Worm (Caenorhabditis elegans) whole organism, young adult: ENCODE results near the gene T01G5.8.

Source experiments
- B0336.3 ChIP-seq: fragments of 200-800 bp; sonication (Bioruptor generic); IDR thresholded peaks from 2 replicates; pipeline ENCODE4 v1.3.6; 2022; ENCODE audit warnings: missing genetic modification characterization, missing compliant biosample characterization
- C06A6.2 ChIP-seq: fragments of 200-800 bp; sonication (Bioruptor generic); conservative IDR thresholded peaks from 2 replicates; pipeline ENCODE4 v1.3.6; 2022; ENCODE audit warnings: missing genetic modification characterization, missing compliant biosample characterization
- C17E4.6 ChIP-seq: fragments of 200-800 bp; sonication (Bioruptor generic); IDR thresholded peaks from 2 replicates; pipeline ENCODE4 v1.3.6; 2022; ENCODE audit warnings: missing genetic modification reagents, missing genetic modification characterization, missing compliant biosample characterization
- D2030.7 ChIP-seq: fragments of 200-800 bp; sonication (Bioruptor generic); IDR thresholded peaks from 2 replicates; pipeline ENCODE4 v1.3.6; 2022; ENCODE audit warnings: missing genetic modification reagents, missing genetic modification characterization, missing compliant biosample characterization
- F22D6.2 ChIP-seq: sonication (generic microtip); optimal IDR thresholded peaks from 2 replicates; lab custom pipeline; 2016; ENCODE audit warnings: mild to moderate bottlenecking, missing genetic modification characterization, missing compliant biosample characterization
- F23B12.7 ChIP-seq: sonication (generic microtip); optimal IDR thresholded peaks from 2 replicates; lab custom pipeline; 2017; ENCODE audit warnings: missing genetic modification characterization, mild to moderate bottlenecking, missing compliant biosample characterization, antibody characterized with exemption, moderate library complexity; ENCODE audit not compliant: insufficient read depth
- F33H1.4 ChIP-seq: fragments of 200-800 bp; sonication (Bioruptor generic); IDR thresholded peaks from 2 replicates; pipeline ENCODE4 v1.3.6; 2022; ENCODE audit warnings: missing genetic modification reagents, missing genetic modification characterization, missing compliant biosample characterization
- F39B2.1 ChIP-seq: fragments of 200-800 bp; sonication (Bioruptor generic); IDR thresholded peaks from 2 replicates; pipeline ENCODE4 v1.3.6; 2022; ENCODE audit warnings: missing genetic modification reagents, missing genetic modification characterization, missing compliant biosample characterization
- F57A8.1 ChIP-seq: fragments of 200-800 bp; sonication (Bioruptor generic); optimal IDR thresholded peaks from 2 replicates; lab custom pipeline; 2018; ENCODE audit warnings: mild to moderate bottlenecking, missing genetic modification characterization, moderate library complexity, missing compliant biosample characterization
- K11D2.4 ChIP-seq: fragments of 200-800 bp; sonication (Bioruptor generic); IDR thresholded peaks from 2 replicates; pipeline ENCODE4 v1.3.6; 2022; ENCODE audit warnings: missing genetic modification reagents, missing genetic modification characterization, missing compliant biosample characterization
- Y56A3A.18 ChIP-seq: fragments of 200-800 bp; sonication (Bioruptor generic); IDR thresholded peaks from 2 replicates; pipeline ENCODE4 v1.3.6; 2022; ENCODE audit warnings: missing genetic modification reagents, missing genetic modification characterization, missing compliant biosample characterization
- attf-3 ChIP-seq: fragments of 200-800 bp; sonication (Bioruptor generic); conservative IDR thresholded peaks from 2 replicates; pipeline ENCODE4 v1.3.6; 2022; ENCODE audit warnings: missing genetic modification reagents, missing genetic modification characterization, missing compliant biosample characterization
- attf-5 ChIP-seq: fragments of 200-800 bp; sonication (Bioruptor generic); optimal IDR thresholded peaks from 2 replicates; lab custom pipeline; 2018; ENCODE audit warnings: mild to moderate bottlenecking, missing genetic modification characterization, missing compliant biosample characterization
- attf-6 ChIP-seq: fragments of 200-800 bp; sonication (Bioruptor generic); IDR thresholded peaks from 2 replicates; pipeline ENCODE4 v1.3.6; 2022; ENCODE audit warnings: missing genetic modification reagents, missing genetic modification characterization, missing compliant biosample characterization
- bed-1 ChIP-seq: fragments of 200-800 bp; sonication (Bioruptor generic); IDR thresholded peaks from 2 replicates; pipeline ENCODE4 v1.3.6; 2022; ENCODE audit warnings: missing genetic modification reagents, missing genetic modification characterization, missing compliant biosample characterization
- cebp-1 ChIP-seq, 2 experiments: fragments of 200-800 bp in 1 of 2; sonication (Bioruptor generic) in 1 of 2; sonication (generic microtip) in 1 of 2; IDR thresholded peaks in 1 of 2; optimal IDR thresholded peaks in 1 of 2; 2 replicates each; pipeline versions ENCODE4 v1.3.6 to Lab custom; 2017 to 2022; ENCODE audit warnings: missing compliant biosample characterization in 2 of 2, missing genetic modification characterization in 2 of 2, mild to moderate bottlenecking in 1 of 2, missing genetic modification reagents in 1 of 2, moderate library complexity in 1 of 2
- cebp-2 ChIP-seq: fragments of 200-800 bp; sonication (Bioruptor generic); IDR thresholded peaks from 2 replicates; pipeline ENCODE4 v1.3.6; 2022; ENCODE audit warnings: missing genetic modification characterization, missing compliant biosample characterization
- ceh-58 ChIP-seq: fragments of 200-800 bp; sonication (Bioruptor generic); IDR thresholded peaks from 2 replicates; pipeline ENCODE4 v1.3.6; 2022; ENCODE audit warnings: missing genetic modification characterization, missing compliant biosample characterization
- dox-1 ChIP-seq: fragments of 200-800 bp; sonication (Bioruptor generic); IDR thresholded peaks from 2 replicates; pipeline ENCODE4 v1.3.6; 2022; ENCODE audit warnings: missing genetic modification reagents, missing genetic modification characterization, missing compliant biosample characterization
- efl-1 ChIP-seq: fragments of 150-350 bp; optimal IDR thresholded peaks from 2 replicates; lab custom pipeline; 2014; ENCODE audit warnings: missing biosample characterization, missing genetic modification reagents, missing genetic modification characterization
- egl-18 ChIP-seq: fragments of 200-800 bp; sonication (Bioruptor generic); IDR thresholded peaks from 2 replicates; pipeline ENCODE4 v1.3.6; 2022; ENCODE audit warnings: missing genetic modification reagents, missing genetic modification characterization, missing compliant biosample characterization
- ekl-4 ChIP-seq: fragments of 200-800 bp; sonication (Bioruptor generic); IDR thresholded peaks from 2 replicates; pipeline ENCODE4 v1.3.6; 2022; ENCODE audit warnings: missing genetic modification reagents, missing genetic modification characterization, missing compliant biosample characterization
- ets-4 ChIP-seq: fragments of 200-800 bp; sonication (Bioruptor generic); optimal IDR thresholded peaks from 2 replicates; lab custom pipeline; 2018; ENCODE audit warnings: mild to moderate bottlenecking, missing genetic modification characterization, missing compliant biosample characterization
- gei-17 ChIP-seq: fragments of 200-800 bp; sonication (Bioruptor generic); optimal IDR thresholded peaks from 2 replicates; lab custom pipeline; 2018; ENCODE audit warnings: mild to moderate bottlenecking, missing genetic modification characterization, missing compliant biosample characterization
- him-1 ChIP-seq: sonication (generic microtip); optimal IDR thresholded peaks from 2 replicates; lab custom pipeline; 2016; ENCODE audit warnings: missing genotype, missing genetic modification reagents, missing genetic modification characterization, missing compliant biosample characterization
- hlh-26 ChIP-seq: fragments of 200-800 bp; sonication (Bioruptor generic); conservative IDR thresholded peaks from 2 replicates; pipeline ENCODE4 v1.3.6; 2022; ENCODE audit warnings: missing genetic modification reagents, missing genetic modification characterization, missing compliant biosample characterization
- hmg-20 ChIP-seq: fragments of 200-800 bp; sonication (Bioruptor generic); IDR thresholded peaks from 2 replicates; pipeline ENCODE4 v1.3.6; 2022; ENCODE audit warnings: missing genetic modification reagents, missing genetic modification characterization, missing compliant biosample characterization
- let-526 ChIP-seq: fragments of 200-800 bp; sonication (Bioruptor generic); IDR thresholded peaks from 2 replicates; pipeline ENCODE4 v1.3.6; 2022; ENCODE audit warnings: missing genetic modification reagents, missing genetic modification characterization, missing compliant biosample characterization
- lin-54 ChIP-seq: fragments of 200-800 bp; sonication (Bioruptor generic); optimal IDR thresholded peaks from 2 replicates; lab custom pipeline; 2018; ENCODE audit warnings: mild to moderate bottlenecking, missing genetic modification characterization, missing compliant biosample characterization
- lsy-27 ChIP-seq: sonication (generic microtip); optimal IDR thresholded peaks from 2 replicates; lab custom pipeline; 2017; ENCODE audit warnings: missing genetic modification characterization, mild to moderate bottlenecking, missing compliant biosample characterization, antibody characterized with exemption, missing genotype, borderline replicate concordance; ENCODE audit not compliant: insufficient read depth
- madf-8 ChIP-seq: fragments of 200-800 bp; sonication (Bioruptor generic); conservative IDR thresholded peaks from 2 replicates; pipeline ENCODE4 v1.3.6; 2022; ENCODE audit warnings: missing genetic modification reagents, missing genetic modification characterization, missing compliant biosample characterization
- mel-28 ChIP-seq: sonication (generic microtip); optimal IDR thresholded peaks from 2 replicates; lab custom pipeline; 2016; ENCODE audit warnings: borderline replicate concordance, mild to moderate bottlenecking, missing genetic modification characterization, missing compliant biosample characterization
- mes-4 ChIP-seq: sonication (generic microtip); optimal IDR thresholded peaks from 2 replicates; lab custom pipeline; 2016; ENCODE audit warnings: missing genotype, missing genetic modification characterization, missing compliant biosample characterization
- nfya-1 ChIP-seq: sonication (generic microtip); optimal IDR thresholded peaks from 2 replicates; lab custom pipeline; 2017; ENCODE audit warnings: antibody characterized with exemption, missing compliant biosample characterization, missing genetic modification characterization, borderline replicate concordance; ENCODE audit not compliant: insufficient read depth
- nfya-2 ChIP-seq: fragments of 200-800 bp; sonication (Bioruptor generic); IDR thresholded peaks from 2 replicates; pipeline ENCODE4 v1.3.6; 2022; ENCODE audit warnings: missing genetic modification reagents, missing genetic modification characterization, missing compliant biosample characterization
- nfyb-1 ChIP-seq: fragments of 200-800 bp; sonication (Bioruptor generic); IDR thresholded peaks from 2 replicates; pipeline ENCODE4 v1.3.6; 2022; ENCODE audit warnings: missing genetic modification reagents, missing genetic modification characterization, missing compliant biosample characterization
- nhr-27 ChIP-seq: fragments of 200-800 bp; sonication (Bioruptor generic); optimal IDR thresholded peaks from 2 replicates; lab custom pipeline; 2018; ENCODE audit warnings: mild to moderate bottlenecking, missing genetic modification characterization, moderate library complexity, missing compliant biosample characterization
- nhr-80 ChIP-seq: sonication (generic microtip); optimal IDR thresholded peaks from 2 replicates; lab custom pipeline; 2016; ENCODE audit warnings: missing genetic modification characterization, missing compliant biosample characterization
- pbrm-1 ChIP-seq: fragments of 200-800 bp; sonication (Bioruptor generic); IDR thresholded peaks from 2 replicates; pipeline ENCODE4 v1.3.6; 2022; ENCODE audit warnings: missing genetic modification reagents, missing genetic modification characterization, missing compliant biosample characterization
- pha-4 ChIP-seq: fragments of 150-350 bp; sonication (generic microtip); optimal IDR thresholded peaks from 2 replicates; lab custom pipeline; 2014; ENCODE audit warnings: missing biosample characterization, missing genetic modification reagents, missing genetic modification characterization
- rcor-1 ChIP-seq: fragments of 200-800 bp; sonication (Bioruptor generic); IDR thresholded peaks from 2 replicates; pipeline ENCODE4 v1.3.6; 2022; ENCODE audit warnings: missing genetic modification reagents, missing genetic modification characterization, missing compliant biosample characterization
- snpc-1.3 ChIP-seq: sonication (generic microtip); optimal IDR thresholded peaks from 2 replicates; lab custom pipeline; 2017; ENCODE audit warnings: missing genetic modification characterization, mild to moderate bottlenecking, missing compliant biosample characterization, antibody characterized with exemption, moderate library complexity, missing genotype, missing genetic modification reagents; ENCODE audit not compliant: insufficient read depth
- snpc-4 ChIP-seq, 5 experiments: fragments of 150-350 bp in 1 of 5; sonication (generic microtip) in 4 of 5; optimal IDR thresholded peaks; 2 replicates each; lab custom pipeline; 2014 to 2018; ENCODE audit warnings: missing genetic modification characterization in 5 of 5, missing biosample characterization in 3 of 5, antibody characterized with exemption in 2 of 5, mild to moderate bottlenecking in 2 of 5, missing compliant biosample characterization in 2 of 5, missing genotype in 2 of 5, moderate library complexity in 2 of 5, missing genetic modification reagents in 1 of 5
- tlf-1 ChIP-seq: fragments of 200-800 bp; sonication (Bioruptor generic); optimal IDR thresholded peaks from 2 replicates; lab custom pipeline; 2018; ENCODE audit warnings: mild to moderate bottlenecking, missing genetic modification characterization, missing compliant biosample characterization
- ztf-18 ChIP-seq: sonication (generic microtip); optimal IDR thresholded peaks from 2 replicates; lab custom pipeline; 2016; ENCODE audit warnings: missing genotype, mild to moderate bottlenecking, missing genetic modification characterization, missing compliant biosample characterization
- ztf-22 ChIP-seq: fragments of 200-800 bp; sonication (Bioruptor generic); optimal IDR thresholded peaks from 2 replicates; lab custom pipeline; 2018; ENCODE audit warnings: mild to moderate bottlenecking, missing genetic modification characterization, moderate library complexity, missing compliant biosample characterization
- ztf-26 ChIP-seq: sonication (generic microtip); optimal IDR thresholded peaks from 2 replicates; lab custom pipeline; 2017; ENCODE audit warnings: missing genetic modification characterization, missing compliant biosample characterization
- ztf-6 ChIP-seq: fragments of 200-800 bp; sonication (Bioruptor generic); IDR thresholded peaks from 2 replicates; pipeline ENCODE4 v1.3.6; 2022; ENCODE audit warnings: missing genetic modification reagents, missing genetic modification characterization, missing compliant biosample characterization

Gene T01G5.8

DNA sequence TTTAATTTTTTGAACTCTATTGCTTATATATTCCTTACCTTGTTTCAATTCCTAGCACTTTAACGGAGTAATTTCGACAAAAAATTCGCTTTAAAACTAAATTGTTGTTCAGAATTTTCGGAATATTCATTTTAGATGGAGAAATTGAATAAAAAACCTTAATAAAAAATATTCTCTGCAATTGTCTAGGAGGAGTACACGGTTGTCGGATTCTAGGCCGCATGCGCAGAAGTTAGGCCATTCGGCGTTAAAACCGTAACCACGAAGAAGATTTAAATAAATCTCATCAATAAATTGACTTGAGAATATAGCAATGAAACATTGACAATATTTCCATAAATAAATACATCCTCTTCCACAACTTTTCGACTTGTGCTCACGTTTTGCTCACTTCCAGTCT, 33.8 kb upstream of the T01G5.8 start, which contains the start of the genes C01G10.10 and C01G10.9 (continued):
- TF ChIP-seq tlf-1 (GFP tag; lab: Kevin White, UChicago), result no peak
- no peak for TF ChIP-seq pha-4 (tag; lab: Kevin White, UChicago)
- no peak for TF ChIP-seq C17E4.6
- TF ChIP-seq hmg-20 (GFP tag; lab: Robert Waterston, UW), result no peak
- no peak for TF ChIP-seq attf-6 (GFP tag; lab: Robert Waterston, UW)
- TF ChIP-seq F39B2.1 (GFP tag; lab: Robert Waterston, UW), result no peak
- no peak for TF ChIP-seq hlh-26 (GFP tag; lab: Robert Waterston, UW)
- TF ChIP-seq attf-5 (GFP tag; lab: Kevin White, UChicago), result no peak
- no peak for TF ChIP-seq mel-28 (tag; lab: Kevin White, UChicago)
- TF ChIP-seq K11D2.4 (GFP tag; lab: Robert Waterston, UW), result no peak
- TF ChIP-seq ztf-6 (GFP tag; lab: Robert Waterston, UW), result no peak
- no peak for TF ChIP-seq snpc-4 (GFP tag; optimal IDR thresholded peaks at IDR 0.05; lab: Kevin White, UChicago)
- peak in 2 of 4 experiments; percentile 32 to 54 for TF ChIP-seq snpc-4 (tag; optimal IDR thresholded peaks at IDR 0.05; lab: Kevin White, UChicago)
- no peak for TF ChIP-seq pbrm-1 (GFP tag; lab: Robert Waterston, UW)
- TF ChIP-seq ztf-18 (tag; lab: Kevin White, UChicago), result no peak
- peak; percentile 8 for TF ChIP-seq F22D6.2 (tag; lab: Kevin White, UChicago)
- peak; percentile 26; the same call in 1 of the 2 replicates for TF ChIP-seq F33H1.4 (GFP tag; lab: Robert Waterston, UW)
- TF ChIP-seq nfya-2 (GFP tag; lab: Robert Waterston, UW), result no peak
- TF ChIP-seq lsy-27 (tag; lab: Kevin White, UChicago), result no peak
- TF ChIP-seq mes-4 (tag; lab: Kevin White, UChicago), result no peak
- no peak for TF ChIP-seq ceh-58 (GFP tag; lab: Robert Waterston, UW)
- TF ChIP-seq C06A6.2 (GFP tag; lab: Robert Waterston, UW), result no peak
- no peak for TF ChIP-seq nhr-80
- no peak for TF ChIP-seq nfya-1 (tag; lab: Kevin White, UChicago)
- TF ChIP-seq gei-17 (GFP tag; lab: Kevin White, UChicago), result no peak
- TF ChIP-seq B0336.3 (GFP tag; lab: Robert Waterston, UW), result no peak
- TF ChIP-seq efl-1 (GFP tag; lab: Kevin White, UChicago), result no peak
- TF ChIP-seq cebp-2 (GFP tag; lab: Robert Waterston, UW), result no peak
- no peak for TF ChIP-seq madf-8 (GFP tag; lab: Robert Waterston, UW)
- TF ChIP-seq F57A8.1 (GFP tag; lab: Kevin White, UChicago), result no peak
- no peak for TF ChIP-seq ekl-4 (GFP tag; lab: Robert Waterston, UW)
- no peak for TF ChIP-seq D2030.7
- TF ChIP-seq ztf-26 (tag; lab: Kevin White, UChicago), result no peak
- no peak for TF ChIP-seq let-526 (GFP tag; lab: Robert Waterston, UW)
- TF ChIP-seq snpc-1.3 (tag; lab: Kevin White, UChicago), result no peak
- TF ChIP-seq rcor-1, result no peak
- no peak for TF ChIP-seq attf-3 (GFP tag; lab: Robert Waterston, UW)
- TF ChIP-seq cebp-1 (GFP tag; IDR thresholded peaks at IDR 0.05; lab: Robert Waterston, UW), result no peak
- TF ChIP-seq cebp-1 (tag; optimal IDR thresholded peaks at IDR 0.05; lab: Kevin White, UChicago), result peak; percentile 31
- TF ChIP-seq ztf-22 (GFP tag; lab: Kevin White, UChicago), result no peak
- TF ChIP-seq Y56A3A.18 (GFP tag; lab: Robert Waterston, UW), result no peak
- no peak for TF ChIP-seq nhr-27 (tag; lab: Kevin White, UChicago)
- TF ChIP-seq egl-18 (GFP tag; lab: Robert Waterston, UW), result no peak
- TF ChIP-seq F23B12.7, result peak; percentile 16
- no peak for TF ChIP-seq bed-1 (GFP tag; lab: Robert Waterston, UW)
- peak; percentile 50 for TF ChIP-seq lin-54
- 0 out of 2 replicates have a peak, but pooled peaks have one; percentile 18 for TF ChIP-seq dox-1 (GFP tag; lab: Robert Waterston, UW)
- TF ChIP-seq ets-4 (GFP tag; lab: Kevin White, UChicago), result no peak
- peak; percentile 28 for TF ChIP-seq him-1 (tag; lab: Kevin White, UChicago)
- TF ChIP-seq nfyb-1 (GFP tag; lab: Robert Waterston, UW), result no peak
